Worm (Caenorhabditis elegans) whole organism, mixed stage, embryonic: ENCODE measurements around the gene C07A9.9.

ENCODE experiments used
- M03D4.4 ChIP-seq: sonication (generic microtip); optimal IDR thresholded peaks from 2 replicates; lab custom pipeline; 2017; ENCODE audit warnings: mild to moderate bottlenecking, missing genetic modification characterization, missing compliant biosample characterization
- blmp-1 ChIP-seq: fragments of 150-350 bp; optimal IDR thresholded peaks from 2 replicates; lab custom pipeline; 2014; ENCODE audit warnings: missing biosample characterization, missing genetic modification characterization
- ceh-39 ChIP-seq: fragments of 150-350 bp; optimal IDR thresholded peaks from 2 replicates; lab custom pipeline; 2014; ENCODE audit warnings: missing biosample characterization, missing genetic modification characterization
- ceh-43 ChIP-seq: fragments of 200-800 bp; sonication (Bioruptor generic); optimal IDR thresholded peaks from 2 replicates; lab custom pipeline; 2018; ENCODE audit warnings: mild to moderate bottlenecking, missing genetic modification characterization, moderate library complexity, missing compliant biosample characterization
- ceh-83 ChIP-seq: fragments of 200-800 bp; sonication (Bioruptor generic); optimal IDR thresholded peaks from 2 replicates; lab custom pipeline; 2018; ENCODE audit warnings: mild to moderate bottlenecking, missing genetic modification characterization, missing compliant biosample characterization
- ces-1 ChIP-seq: fragments of 150-350 bp; optimal IDR thresholded peaks from 2 replicates; lab custom pipeline; 2014; ENCODE audit warnings: missing biosample characterization, missing genetic modification reagents, missing genetic modification characterization
- elt-1 ChIP-seq: sonication (generic microtip); optimal IDR thresholded peaks from 2 replicates; lab custom pipeline; 2017; ENCODE audit warnings: missing genetic modification characterization, mild to moderate bottlenecking, missing compliant biosample characterization, antibody characterized with exemption, moderate library complexity, borderline replicate concordance; ENCODE audit not compliant: insufficient read depth
- elt-3 ChIP-seq: fragments of 150-350 bp; optimal IDR thresholded peaks from 2 replicates; lab custom pipeline; 2014; ENCODE audit warnings: missing biosample characterization, missing genetic modification characterization
- flh-1 ChIP-seq: fragments of 200-800 bp; sonication (Bioruptor generic); optimal IDR thresholded peaks from 2 replicates; lab custom pipeline; 2018; ENCODE audit warnings: mild to moderate bottlenecking, missing genetic modification characterization, moderate library complexity, missing compliant biosample characterization
- ham-2 ChIP-seq: fragments of 200-800 bp; sonication (Bioruptor generic); optimal IDR thresholded peaks from 2 replicates; lab custom pipeline; 2018; ENCODE audit warnings: mild to moderate bottlenecking, missing genetic modification characterization, missing compliant biosample characterization
- lin-13 ChIP-seq: fragments of 150-350 bp; optimal IDR thresholded peaks from 2 replicates; lab custom pipeline; 2014; ENCODE audit warnings: missing biosample characterization, missing genetic modification characterization
- lin-32 ChIP-seq: fragments of 200-800 bp; sonication (Bioruptor generic); optimal IDR thresholded peaks from 2 replicates; lab custom pipeline; 2018; ENCODE audit warnings: mild to moderate bottlenecking, missing genetic modification characterization, missing compliant biosample characterization
- lsy-2 ChIP-seq: fragments of 150-350 bp; optimal IDR thresholded peaks from 2 replicates; lab custom pipeline; 2014; ENCODE audit warnings: missing biosample characterization, missing genetic modification characterization
- mab-5 ChIP-seq: fragments of 150-350 bp; optimal IDR thresholded peaks from 2 replicates; lab custom pipeline; 2014; ENCODE audit warnings: missing biosample characterization, missing genetic modification characterization
- mep-1 ChIP-seq: fragments of 150-350 bp; optimal IDR thresholded peaks from 2 replicates; lab custom pipeline; 2017; ENCODE audit warnings: missing biosample characterization, missing genetic modification reagents, missing genetic modification characterization, inconsistent platforms
- mls-2 ChIP-seq: sonication (generic microtip); optimal IDR thresholded peaks from 2 replicates; lab custom pipeline; 2016; ENCODE audit warnings: mild to moderate bottlenecking, missing genetic modification characterization, moderate library complexity, missing compliant biosample characterization
- nhr-12 ChIP-seq: fragments of 150-350 bp; optimal IDR thresholded peaks from 2 replicates; lab custom pipeline; 2014; ENCODE audit warnings: missing biosample characterization, missing genetic modification characterization
- nhr-2 ChIP-seq: fragments of 150-350 bp; optimal IDR thresholded peaks from 2 replicates; lab custom pipeline; 2014; ENCODE audit warnings: missing biosample characterization, missing genetic modification characterization
- nhr-237 ChIP-seq: fragments of 150-350 bp; optimal IDR thresholded peaks from 2 replicates; lab custom pipeline; 2014; ENCODE audit warnings: missing biosample characterization, missing genetic modification characterization
- nhr-28 ChIP-seq: fragments of 150-350 bp; optimal IDR thresholded peaks from 2 replicates; lab custom pipeline; 2014; ENCODE audit warnings: missing biosample characterization, missing genetic modification characterization
- pha-4 ChIP-seq: fragments of 150-350 bp; optimal IDR thresholded peaks from 2 replicates; lab custom pipeline; 2018; ENCODE audit warnings: missing biosample characterization, missing genetic modification reagents, missing genetic modification characterization
- sem-2 ChIP-seq: fragments of 200-800 bp; sonication (Bioruptor generic); optimal IDR thresholded peaks from 2 replicates; lab custom pipeline; 2018; ENCODE audit warnings: mild to moderate bottlenecking, missing genetic modification characterization, missing compliant biosample characterization
- snpc-4 ChIP-seq: fragments of 150-350 bp; optimal IDR thresholded peaks from 2 replicates; lab custom pipeline; 2014; ENCODE audit warnings: missing biosample characterization, missing genetic modification characterization
- tbx-8 ChIP-seq: fragments of 200-800 bp; sonication (Bioruptor generic); optimal IDR thresholded peaks from 2 replicates; lab custom pipeline; 2018; ENCODE audit warnings: mild to moderate bottlenecking, missing genetic modification characterization, moderate library complexity, missing compliant biosample characterization
- unc-120 ChIP-seq: sonication (generic microtip); optimal IDR thresholded peaks from 2 replicates; lab custom pipeline; 2017; ENCODE audit warnings: missing genetic modification characterization, missing compliant biosample characterization; ENCODE audit not compliant: poor library complexity, severe bottlenecking
- unc-39 ChIP-seq: fragments of 150-350 bp; optimal IDR thresholded peaks from 2 replicates; lab custom pipeline; 2014; ENCODE audit warnings: missing biosample characterization, missing genetic modification characterization
- unc-62 ChIP-seq: fragments of 150-350 bp; optimal IDR thresholded peaks from 2 replicates; lab custom pipeline; 2014; ENCODE audit warnings: missing biosample characterization, missing genetic modification reagents, missing genetic modification characterization
- zip-8 ChIP-seq: fragments of 150-350 bp; optimal IDR thresholded peaks from 2 replicates; lab custom pipeline; 2014; ENCODE audit warnings: missing biosample characterization, missing genetic modification characterization
- ztf-11 ChIP-seq: fragments of 150-350 bp; optimal IDR thresholded peaks from 2 replicates; lab custom pipeline; 2014; ENCODE audit warnings: missing biosample characterization, missing genetic modification characterization

C07A9.9 gene

ce11 chrIII:9619079-9619761 is 48.2 kb downstream of the C07A9.9 start, which contains the start of gene hlh-11 (continued):
- TF ChIP-seq ham-2 (no peak), pha-4 (tag; lab: Kevin White, UChicago) (no peak), ceh-83 (GFP tag; lab: Kevin White, UChicago) (no peak), lin-32 (GFP tag; lab: Kevin White, UChicago) (no peak), mab-5 (no peak), unc-120 (tag; lab: Kevin White, UChicago) (peak; percentile 96), unc-62 (GFP tag; lab: Kevin White, UChicago) (peak; percentile 20), ztf-11 (tag; lab: Kevin White, UChicago) (no peak), elt-1 (tag; lab: Kevin White, UChicago) (no peak)

DNA sequence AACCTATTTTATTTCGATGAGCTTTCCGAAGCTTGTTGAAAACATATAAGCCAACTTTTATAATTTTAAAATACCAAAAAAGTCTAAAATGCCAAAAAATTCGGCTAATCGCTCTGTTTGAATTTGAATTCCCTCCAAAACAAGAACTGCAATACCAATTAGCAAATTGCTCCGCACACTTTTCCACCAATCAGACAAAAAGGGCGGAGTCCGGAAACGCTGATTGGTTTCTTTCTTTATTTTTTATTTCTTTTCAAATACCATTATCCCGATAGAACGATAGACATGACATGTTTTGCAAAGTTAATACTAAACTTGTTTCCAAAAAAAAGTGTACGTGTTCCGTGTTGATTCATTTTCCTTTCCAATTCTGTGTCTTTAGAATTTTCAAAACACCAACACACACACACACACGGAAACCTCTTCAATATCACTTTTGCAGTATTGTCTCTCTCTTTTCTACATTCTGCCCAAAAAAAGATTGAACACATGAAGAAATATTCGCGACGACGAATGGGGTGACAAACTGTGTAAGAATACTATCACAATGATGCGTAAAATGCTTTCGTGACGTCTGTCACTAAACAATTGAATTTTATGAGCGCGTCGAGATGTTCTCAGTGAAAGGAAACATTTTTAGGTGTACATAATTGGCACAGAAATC is 49.7 kb downstream of the C07A9.9 start:
- TF ChIP-seq ceh-43 (GFP tag; lab: Kevin White, UChicago) (no peak), lin-13 (tag; lab: Kevin White, UChicago) (no peak), ztf-11 (tag; lab: Kevin White, UChicago) (no peak), snpc-4 (no peak), ces-1 (GFP tag; lab: Kevin White, UChicago) (no peak), M03D4.4 (tag; lab: Kevin White, UChicago) (no peak), unc-39 (tag; lab: Kevin White, UChicago) (no peak), nhr-28 (no peak), mab-5 (no peak), tbx-8 (GFP tag; lab: Kevin White, UChicago) (no peak), flh-1 (GFP tag; lab: Kevin White, UChicago) (no peak), ceh-83 (GFP tag; lab: Kevin White, UChicago) (no peak), ceh-39 (tag; lab: Kevin White, UChicago) (no peak)

ce11 chrIII:9616933-9617332 is 50.5 kb downstream of the C07A9.9 start:
- TF ChIP-seq pha-4 (tag; lab: Kevin White, UChicago) = no peak
- no peak for TF ChIP-seq ceh-39 (tag; lab: Kevin White, UChicago)
- no peak for TF ChIP-seq tbx-8 (GFP tag; lab: Kevin White, UChicago)
- peak; percentile 65 for TF ChIP-seq ceh-83 (GFP tag; lab: Kevin White, UChicago)
- TF ChIP-seq elt-1 (tag; lab: Kevin White, UChicago) = no peak
- no peak for TF ChIP-seq nhr-28
- TF ChIP-seq mls-2 = no peak
- no peak for TF ChIP-seq ces-1 (GFP tag; lab: Kevin White, UChicago)
- no peak for TF ChIP-seq nhr-237
- no peak for TF ChIP-seq ztf-11 (tag; lab: Kevin White, UChicago)
- no peak for TF ChIP-seq snpc-4
- no peak for TF ChIP-seq elt-3 (tag; lab: Kevin White, UChicago)
- TF ChIP-seq zip-8 (tag; lab: Kevin White, UChicago) = no peak
- no peak for TF ChIP-seq unc-120 (tag; lab: Kevin White, UChicago)
- TF ChIP-seq nhr-2 (tag; lab: Kevin White, UChicago) = no peak
- no peak for TF ChIP-seq unc-39 (tag; lab: Kevin White, UChicago)
- TF ChIP-seq lin-13 (tag; lab: Kevin White, UChicago) = peak; percentile 44

- no peak for TF ChIP-seq tbx-8 (GFP tag; lab: Kevin White, UChicago)
- TF ChIP-seq ces-1 (GFP tag; lab: Kevin White, UChicago) = peak; percentile 68
- no peak for TF ChIP-seq blmp-1 (tag; lab: Kevin White, UChicago)
- no peak for TF ChIP-seq mab-5
- no peak for TF ChIP-seq sem-2 (GFP tag; lab: Kevin White, UChicago)
- TF ChIP-seq nhr-2 (tag; lab: Kevin White, UChicago) = no peak
- TF ChIP-seq elt-3 (tag; lab: Kevin White, UChicago) = no peak
- no peak for TF ChIP-seq ztf-11 (tag; lab: Kevin White, UChicago)
- TF ChIP-seq lsy-2 (tag; lab: Kevin White, UChicago) = peak; percentile 45
- TF ChIP-seq snpc-4 = no peak
- no peak for TF ChIP-seq nhr-12
- TF ChIP-seq mep-1 = peak; percentile 49
- no peak for TF ChIP-seq pha-4 (tag; lab: Kevin White, UChicago)
- peak; percentile 44 for TF ChIP-seq mls-2
- TF ChIP-seq lin-13 (tag; lab: Kevin White, UChicago) = peak; percentile 44
- TF ChIP-seq ceh-83 (GFP tag; lab: Kevin White, UChicago) = no peak
- TF ChIP-seq M03D4.4 (tag; lab: Kevin White, UChicago) = peak; percentile 7
- no peak for TF ChIP-seq zip-8 (tag; lab: Kevin White, UChicago)
- no peak for TF ChIP-seq unc-120 (tag; lab: Kevin White, UChicago)
- no peak for TF ChIP-seq ceh-39 (tag; lab: Kevin White, UChicago)
- TF ChIP-seq, all 35 proteins: peak for 6
These were observed 51.0 kb downstream of the C07A9.9 start, which contains the start of gene hcp-3 for ce11 chrIII:9616426-9616825. Gene hcp-3 (minus strand): TSS chrIII:9616470.
